Fruit fly (Drosophila melanogaster) whole organism, embryonic: ENCODE results near the gene mthl2.

Experiments used
- CG31388 ChIP-seq: fragments of 200-800 bp; sonication (Bioruptor generic); optimal IDR thresholded peaks from 2 replicates; lab custom pipeline; 2016; ENCODE audit warnings: missing biosample characterization, missing genetic modification characterization
- CG7745 ChIP-seq: fragments of 200-800 bp; sonication (Bioruptor generic); optimal IDR thresholded peaks from 2 replicates; lab custom pipeline; 2018; ENCODE audit warnings: missing biosample characterization, mild to moderate bottlenecking, missing genetic modification characterization, moderate library complexity
- Camta ChIP-seq: fragments of 200-800 bp; sonication (Bioruptor generic); optimal IDR thresholded peaks from 2 replicates; lab custom pipeline; 2016; ENCODE audit warnings: missing biosample characterization, missing genetic modification characterization
- CrebB ChIP-seq: fragments of 200-800 bp; sonication (Bioruptor generic); optimal IDR thresholded peaks from 3 replicates; lab custom pipeline; 2018; ENCODE audit warnings: missing biosample characterization, mild to moderate bottlenecking, missing genetic modification characterization
- Dip3 ChIP-seq: fragments of 200-800 bp; sonication (Bioruptor generic); optimal IDR thresholded peaks from 3 replicates; lab custom pipeline; 2016; ENCODE audit warnings: missing biosample characterization, missing genetic modification characterization
- Ets97D ChIP-seq: fragments of 200-800 bp; sonication (Bioruptor generic); optimal IDR thresholded peaks from 3 replicates; lab custom pipeline; 2016; ENCODE audit warnings: missing biosample characterization, missing genetic modification characterization
- Spps ChIP-seq: fragments of 200-800 bp; sonication (Bioruptor generic); optimal IDR thresholded peaks from 2 replicates; lab custom pipeline; 2018; ENCODE audit warnings: missing biosample characterization, mild to moderate bottlenecking, missing genetic modification characterization
- eyg ChIP-seq: fragments of 200-800 bp; sonication (Bioruptor generic); optimal IDR thresholded peaks from 3 replicates; lab custom pipeline; 2016; ENCODE audit warnings: missing biosample characterization, missing genetic modification characterization
- pan ChIP-seq, 4 experiments: fragments of >200 bp in 3 of 4; fragments of 200-800 bp in 1 of 4; sonication (Bioruptor generic) in 1 of 4; optimal IDR thresholded peaks in 3 of 4; IDR thresholded peaks in 1 of 4; 2 replicates each; pipeline versions ENCODE4 v1.3.6 to Lab custom; 2017 to 2022; ENCODE audit warnings: missing biosample characterization in 2 of 4, missing genetic modification characterization in 2 of 4, mixed read lengths in 1 of 4
- psq ChIP-seq: fragments of 200-800 bp; sonication (Bioruptor generic); optimal IDR thresholded peaks from 2 replicates; lab custom pipeline; 2017; ENCODE audit warnings: missing biosample characterization, missing genetic modification characterization
- ranshi ChIP-seq: fragments of 200-800 bp; sonication (Bioruptor generic); IDR thresholded peaks from 2 replicates; pipeline ENCODE4 v1.3.6; 2022; ENCODE audit warnings: missing biosample characterization, missing genetic modification characterization

dm6 chr3L:5621908-5622307 lies 17.3 kb downstream of the mthl2 start:
- no peak for TF ChIP-seq Camta
- no peak for TF ChIP-seq Ets97D (GFP tag; lab: Kevin White, UChicago)
- no peak for TF ChIP-seq eyg
- no peak for TF ChIP-seq CG31388 (GFP tag; lab: Kevin White, UChicago)
- TF ChIP-seq Dip3 (GFP tag; lab: Kevin White, UChicago), result no peak
- no peak for TF ChIP-seq CG7745 (tag; lab: Kevin White, UChicago)
- no peak for TF ChIP-seq ranshi
- no peak for TF ChIP-seq pan (optimal IDR thresholded peaks at IDR 0.05; lab: Kevin White, UChicago)
- TF ChIP-seq pan (GFP tag; optimal IDR thresholded peaks at IDR 0.05 in 1 of 2, IDR thresholded peaks at IDR 0.05 in 1 of 2), result no peak
- TF ChIP-seq CrebB, result no peak
- TF ChIP-seq psq, result no peak
- TF ChIP-seq Spps (tag; lab: Kevin White, UChicago), result no peak
